Worm (Caenorhabditis elegans): Measurements from ENCODE around the gene F45E1.4.

The F45E1.4 gene

ce11 chrX:7962056-7962485 lies 23.7 kb upstream of the F45E1.4 start (continued):
- TF ChIP-seq lin-13 (GFP tag; optimal IDR thresholded peaks at IDR 0.05): no peak
- no peak for TF ChIP-seq hpl-2 (GFP tag; optimal IDR thresholded peaks at IDR 0.05)
- no peak for TF ChIP-seq ama-1 (optimal IDR thresholded peaks at IDR 0.05)
- peak; percentile 39 for TF ChIP-seq tbx-2 (tag; optimal IDR thresholded peaks at IDR 0.05)
- TF ChIP-seq fos-1 (tag; optimal IDR thresholded peaks at IDR 0.05): peak; percentile 10
- no peak for TF ChIP-seq zag-1 (tag; optimal IDR thresholded peaks at IDR 0.05)
- peak; percentile 19 for TF ChIP-seq unc-130 (tag; optimal IDR thresholded peaks at IDR 0.05)
- TF ChIP-seq ceh-63 (GFP tag; optimal IDR thresholded peaks at IDR 0.05): no peak
- TF ChIP-seq elt-2 (tag; optimal IDR thresholded peaks at IDR 0.05): peak; percentile 95
- no peak for TF ChIP-seq nhr-12 (tag; optimal IDR thresholded peaks at IDR 0.05)

- no peak for TF ChIP-seq lir-3 (tag; optimal IDR thresholded peaks at IDR 0.05; ENCODE audit: poor library complexity)
- no peak for TF ChIP-seq ceh-8 (GFP tag; optimal IDR thresholded peaks at IDR 0.05)
- TF ChIP-seq unc-130 (tag; optimal IDR thresholded peaks at IDR 0.05): no peak
- TF ChIP-seq lsy-2 (tag; optimal IDR thresholded peaks at IDR 0.05): no peak
- TF ChIP-seq Y116A8C.19 (tag; optimal IDR thresholded peaks at IDR 0.05; ENCODE audit: borderline replicate concordance): no peak
- no peak for TF ChIP-seq unc-62 (GFP tag; optimal IDR thresholded peaks at IDR 0.05)
- TF ChIP-seq efl-3 (GFP tag; optimal IDR thresholded peaks at IDR 0.05): no peak
- no peak for TF ChIP-seq ceh-82 (tag; optimal IDR thresholded peaks at IDR 0.05)
- no peak for TF ChIP-seq mab-9 (GFP tag; IDR thresholded peaks at IDR 0.05)
Measured at ce11 chrX:7964022-7964421, 21.8 kb upstream of the F45E1.4 start.

DNA sequence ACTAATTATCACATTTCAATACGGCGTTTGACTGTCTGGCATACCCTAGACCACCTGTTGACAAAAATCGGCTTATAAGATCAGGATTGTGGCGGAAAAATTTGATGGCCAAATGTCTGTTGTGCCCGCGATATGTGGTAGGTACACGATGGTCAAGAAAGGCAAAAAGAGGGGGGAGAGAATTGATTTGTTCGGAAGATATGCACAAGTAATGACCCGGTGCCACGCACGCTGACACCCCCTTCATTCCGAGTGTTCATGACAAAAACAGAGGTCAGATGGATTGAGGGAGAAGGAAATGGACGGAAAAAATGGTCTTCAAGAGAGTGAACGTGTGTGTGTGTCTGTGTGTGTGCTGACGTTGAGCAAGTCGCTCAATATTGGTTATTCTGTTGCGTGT lies 20.3 kb upstream of the F45E1.4 start:
- peak; percentile 6 for TF ChIP-seq blmp-1 (tag; optimal IDR thresholded peaks at IDR 0.05)
- TF ChIP-seq xbp-1 (tag; optimal IDR thresholded peaks at IDR 0.05): no peak
- TF ChIP-seq ceh-88 (GFP tag; IDR thresholded peaks at IDR 0.05): no peak
- peak in 1 of 2 experiments; percentile 39 for TF ChIP-seq ztf-11 (tag; optimal IDR thresholded peaks at IDR 0.05)
- TF ChIP-seq mep-1 (tag; optimal IDR thresholded peaks at IDR 0.05): peak; percentile 34

ce11 chrX:7968537-7968936 lies 17.2 kb upstream of the F45E1.4 start:
- TF ChIP-seq fkh-8 (tag; optimal IDR thresholded peaks at IDR 0.05) (no peak), aly-2 (tag; optimal IDR thresholded peaks at IDR 0.05) (no peak)

ce11 chrX:7975741-7976140 lies 10.0 kb upstream of the F45E1.4 start:
- TF ChIP-seq elt-2 (tag; optimal IDR thresholded peaks at IDR 0.05) (peak; percentile 23), nhr-20 (tag; optimal IDR thresholded peaks at IDR 0.05) (no peak), fkh-8 (tag; optimal IDR thresholded peaks at IDR 0.05) (no peak)

DNA sequence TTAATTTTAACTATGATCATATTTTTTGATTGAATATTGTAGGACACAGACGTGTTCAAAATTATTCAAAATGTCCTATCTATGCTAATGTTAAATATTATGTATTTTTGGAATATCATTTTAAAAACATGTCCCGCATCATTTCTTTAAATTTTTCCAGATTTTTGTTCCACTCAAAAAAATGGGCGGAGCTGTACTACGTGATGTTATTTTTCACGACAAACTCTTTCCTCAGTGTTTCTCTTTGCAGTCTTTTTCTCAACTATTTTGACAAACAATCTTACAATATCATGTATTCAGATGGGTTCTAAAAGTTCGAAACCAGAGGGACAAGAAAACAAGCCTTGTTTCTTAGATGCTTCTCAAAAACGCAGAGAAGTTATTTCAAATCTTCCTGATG lies 9.4 kb upstream of the F45E1.4 start, which contains the start of gene F45E1.5:
Gene F45E1.5, plus strand, starts transcription at position 301 of the 400 bp plus-strand sequence.
- TF ChIP-seq nhr-84 (tag; optimal IDR thresholded peaks at IDR 0.05) (no peak), nhr-85 (tag) (no peak), nhr-19 (GFP tag; conservative IDR thresholded peaks at IDR 0.05) (no peak), ceh-90 (tag; optimal IDR thresholded peaks at IDR 0.05) (no peak), C04F5.9 (tag; optimal IDR thresholded peaks at IDR 0.05) (no peak), tlp-1 (tag; optimal IDR thresholded peaks at IDR 0.05) (no peak), hpl-2 (GFP tag; optimal IDR thresholded peaks at IDR 0.05) (no peak), ceh-88 (GFP tag; IDR thresholded peaks at IDR 0.05) (no peak), mdl-1 (tag; optimal IDR thresholded peaks at IDR 0.05) (no peak), unc-30 (tag; optimal IDR thresholded peaks at IDR 0.05) (no peak), nhr-71 (tag; optimal IDR thresholded peaks at IDR 0.05) (no peak), efl-1 (optimal IDR thresholded peaks at IDR 0.05) (no peak), efl-1 (GFP tag; optimal IDR thresholded peaks at IDR 0.05 in 1 of 2) (no peak), isw-1 (GFP tag; IDR thresholded peaks at IDR 0.05) (no peak), sup-37 (GFP tag; optimal IDR thresholded peaks at IDR 0.05) (no peak), tbx-2 (tag; optimal IDR thresholded peaks at IDR 0.05) (no peak), ztf-11 (tag; optimal IDR thresholded peaks at IDR 0.05) (no peak), dpl-1 (GFP tag; optimal IDR thresholded peaks at IDR 0.05) (no peak), pax-3 (tag; optimal IDR thresholded peaks at IDR 0.05) (no peak), pag-3 (tag; optimal IDR thresholded peaks at IDR 0.05; ENCODE audit: borderline replicate concordance, insufficient read depth) (no peak)
